Worm (Caenorhabditis elegans) whole organism, L2 larva: ENCODE data around the gene max-1.

ENCODE experiments used
- C34F6.9 ChIP-seq: fragments of 150-350 bp; optimal IDR thresholded peaks from 2 replicates; lab custom pipeline; 2014; ENCODE audit warnings: missing biosample characterization, missing genetic modification characterization
- F13H6.1 ChIP-seq: sonication (generic microtip); optimal IDR thresholded peaks from 2 replicates; lab custom pipeline; 2016; ENCODE audit warnings: missing genetic modification characterization, missing compliant biosample characterization
- R02D3.7 ChIP-seq: fragments of 150-350 bp; optimal IDR thresholded peaks from 2 replicates; lab custom pipeline; 2014; ENCODE audit warnings: missing biosample characterization, missing genetic modification characterization
- Y55F3AM.14 ChIP-seq: fragments of 200-800 bp; sonication (Bioruptor generic); optimal IDR thresholded peaks from 2 replicates; lab custom pipeline; 2018; ENCODE audit warnings: mild to moderate bottlenecking, missing genetic modification characterization, missing compliant biosample characterization
- ZK546.5 ChIP-seq: sonication (generic microtip); optimal IDR thresholded peaks from 2 replicates; lab custom pipeline; 2017; ENCODE audit warnings: missing biosample characterization, missing genetic modification characterization
- alr-1 ChIP-seq: fragments of 150-350 bp; optimal IDR thresholded peaks from 2 replicates; lab custom pipeline; 2014; ENCODE audit warnings: missing biosample characterization, missing genetic modification characterization
- aly-2 ChIP-seq: fragments of 150-350 bp; optimal IDR thresholded peaks from 2 replicates; lab custom pipeline; 2014; ENCODE audit warnings: missing biosample characterization, missing genetic modification characterization
- ama-1 ChIP-seq: fragments of 150-350 bp; optimal IDR thresholded peaks from 2 replicates; lab custom pipeline; 2018; ENCODE audit warnings: inconsistent platforms
- blmp-1 ChIP-seq: sonication (generic microtip); optimal IDR thresholded peaks from 2 replicates; lab custom pipeline; 2017; ENCODE audit warnings: missing genetic modification characterization, mild to moderate bottlenecking, missing compliant biosample characterization, antibody characterized with exemption, moderate library complexity; ENCODE audit not compliant: insufficient read depth
- ceh-16 ChIP-seq: fragments of 150-350 bp; optimal IDR thresholded peaks from 2 replicates; lab custom pipeline; 2014; ENCODE audit warnings: missing biosample characterization, missing genetic modification characterization
- ceh-82 ChIP-seq: fragments of 150-350 bp; optimal IDR thresholded peaks from 2 replicates; lab custom pipeline; 2014; ENCODE audit warnings: missing biosample characterization, missing genetic modification characterization
- crh-2 ChIP-seq: sonication (generic microtip); optimal IDR thresholded peaks from 2 replicates; lab custom pipeline; 2017; ENCODE audit warnings: missing biosample characterization, missing genetic modification characterization
- dmd-4 ChIP-seq: sonication (generic microtip); optimal IDR thresholded peaks from 2 replicates; lab custom pipeline; 2017; ENCODE audit warnings: missing biosample characterization, missing genetic modification characterization
- egl-27 ChIP-seq: sonication (generic microtip); optimal IDR thresholded peaks from 3 replicates; lab custom pipeline; 2017; ENCODE audit warnings: missing biosample characterization, missing genetic modification reagents, missing genetic modification characterization
- elt-1 ChIP-seq: fragments of 150-350 bp; optimal IDR thresholded peaks from 2 replicates; lab custom pipeline; 2014; ENCODE audit warnings: missing biosample characterization, missing genetic modification characterization
- elt-3 ChIP-seq: sonication (generic microtip); optimal IDR thresholded peaks from 2 replicates; lab custom pipeline; 2017; ENCODE audit warnings: missing biosample characterization, missing genetic modification characterization
- fos-1 ChIP-seq: fragments of 150-350 bp; optimal IDR thresholded peaks from 2 replicates; lab custom pipeline; 2014; ENCODE audit warnings: missing biosample characterization, missing genetic modification characterization
- gmeb-1 ChIP-seq: fragments of 150-350 bp; optimal IDR thresholded peaks from 2 replicates; lab custom pipeline; 2014; ENCODE audit warnings: missing biosample characterization, missing genetic modification characterization
- lin-11 ChIP-seq: fragments of 150-350 bp; sonication (generic microtip); optimal IDR thresholded peaks from 2 replicates; lab custom pipeline; 2014; ENCODE audit warnings: missing biosample characterization, missing genetic modification characterization, inconsistent platforms, mixed read lengths
- lin-13 ChIP-seq: fragments of 150-350 bp; optimal IDR thresholded peaks from 2 replicates; lab custom pipeline; 2014; ENCODE audit warnings: missing biosample characterization, missing genetic modification reagents, missing genetic modification characterization
- lin-39 ChIP-seq: fragments of 150-350 bp; optimal IDR thresholded peaks from 2 replicates; lab custom pipeline; 2014; ENCODE audit warnings: missing biosample characterization, missing genetic modification reagents, missing genetic modification characterization
- lsy-2 ChIP-seq, 2 experiments: fragments of 150-350 bp in 1 of 2; sonication (generic microtip) in 1 of 2; optimal IDR thresholded peaks; 2 replicates each; lab custom pipeline; 2014 to 2017; ENCODE audit warnings: missing biosample characterization in 2 of 2, missing genetic modification characterization in 2 of 2
- mab-5 ChIP-seq: fragments of 150-350 bp; optimal IDR thresholded peaks from 2 replicates; lab custom pipeline; 2014; ENCODE audit warnings: missing biosample characterization, missing genetic modification characterization
- mbf-1 ChIP-seq: sonication (generic microtip); optimal IDR thresholded peaks from 2 replicates; lab custom pipeline; 2017; ENCODE audit warnings: missing biosample characterization, missing genetic modification characterization
- mdl-1 ChIP-seq, 2 experiments: fragments of 150-350 bp in 1 of 2; sonication (generic microtip) in 1 of 2; optimal IDR thresholded peaks; 2 replicates each; lab custom pipeline; 2017; ENCODE audit warnings: missing biosample characterization in 2 of 2, missing genetic modification characterization in 2 of 2
- nhr-10 ChIP-seq: sonication (generic microtip); optimal IDR thresholded peaks from 2 replicates; lab custom pipeline; 2017; ENCODE audit warnings: missing biosample characterization, missing genetic modification characterization
- nhr-11 ChIP-seq: fragments of 150-350 bp; optimal IDR thresholded peaks from 2 replicates; lab custom pipeline; 2014; ENCODE audit warnings: missing biosample characterization, missing genetic modification characterization
- nhr-12 ChIP-seq: fragments of 150-350 bp; optimal IDR thresholded peaks from 2 replicates; lab custom pipeline; 2014; ENCODE audit warnings: missing biosample characterization, missing genetic modification characterization
- nhr-129 ChIP-seq: fragments of 150-350 bp; optimal IDR thresholded peaks from 2 replicates; lab custom pipeline; 2014; ENCODE audit warnings: missing biosample characterization, missing genetic modification characterization
- nhr-21 ChIP-seq: fragments of 150-350 bp; optimal IDR thresholded peaks from 2 replicates; lab custom pipeline; 2014; ENCODE audit warnings: missing biosample characterization, missing genetic modification characterization
- nhr-23 ChIP-seq: fragments of 150-350 bp; optimal IDR thresholded peaks from 2 replicates; lab custom pipeline; 2014; ENCODE audit warnings: missing biosample characterization, missing genetic modification reagents, missing genetic modification characterization
- nhr-237 ChIP-seq: fragments of 150-350 bp; optimal IDR thresholded peaks from 2 replicates; lab custom pipeline; 2014; ENCODE audit warnings: missing biosample characterization, missing genetic modification characterization
- nhr-25 ChIP-seq: fragments of 150-350 bp; sonication (generic microtip); optimal IDR thresholded peaks from 3 replicates; lab custom pipeline; 2014; ENCODE audit warnings: missing biosample characterization, missing genetic modification characterization
- nhr-6 ChIP-seq: fragments of 150-350 bp; optimal IDR thresholded peaks from 2 replicates; lab custom pipeline; 2014; ENCODE audit warnings: missing biosample characterization, missing genetic modification characterization
- nhr-77 ChIP-seq: fragments of 150-350 bp; optimal IDR thresholded peaks from 2 replicates; lab custom pipeline; 2014; ENCODE audit warnings: missing biosample characterization, missing genetic modification characterization
- peb-1 ChIP-seq: fragments of 150-350 bp; optimal IDR thresholded peaks from 2 replicates; lab custom pipeline; 2014; ENCODE audit warnings: missing biosample characterization, missing genetic modification characterization
- sem-4 ChIP-seq: fragments of 150-350 bp; optimal IDR thresholded peaks from 2 replicates; lab custom pipeline; 2014; ENCODE audit warnings: missing biosample characterization, missing genetic modification reagents, missing genetic modification characterization
- skn-1 ChIP-seq: sonication (generic microtip); optimal IDR thresholded peaks from 2 replicates; lab custom pipeline; 2017; ENCODE audit warnings: missing biosample characterization, missing genetic modification characterization
- sma-3 ChIP-seq: sonication (generic microtip); optimal IDR thresholded peaks from 2 replicates; lab custom pipeline; 2016; ENCODE audit warnings: missing genetic modification reagents, missing genetic modification characterization, missing compliant biosample characterization
- sma-9 ChIP-seq, 2 experiments: fragments of 150-350 bp in 1 of 2; sonication (generic microtip) in 1 of 2; optimal IDR thresholded peaks; 2 replicates each; lab custom pipeline; 2014 to 2016; ENCODE audit warnings: missing genetic modification characterization in 2 of 2, mild to moderate bottlenecking in 1 of 2, missing biosample characterization in 1 of 2, missing compliant biosample characterization in 1 of 2, missing genetic modification reagents in 1 of 2, moderate library complexity in 1 of 2
- snpc-4 ChIP-seq: fragments of 150-350 bp; optimal IDR thresholded peaks from 2 replicates; lab custom pipeline; 2014; ENCODE audit warnings: missing biosample characterization, missing genetic modification characterization
- unc-39 ChIP-seq: fragments of 150-350 bp; optimal IDR thresholded peaks from 2 replicates; lab custom pipeline; 2014; ENCODE audit warnings: missing biosample characterization, missing genetic modification characterization
- unc-55 ChIP-seq: fragments of 150-350 bp; sonication (generic microtip); optimal IDR thresholded peaks from 3 replicates; lab custom pipeline; 2014; ENCODE audit warnings: missing biosample characterization, missing genetic modification reagents, missing genetic modification characterization
- unc-62 ChIP-seq: fragments of 150-350 bp; optimal IDR thresholded peaks from 2 replicates; lab custom pipeline; 2014; ENCODE audit warnings: missing biosample characterization, missing genetic modification reagents, missing genetic modification characterization
- zag-1 ChIP-seq: fragments of 150-350 bp; optimal IDR thresholded peaks from 2 replicates; lab custom pipeline; 2014; ENCODE audit warnings: missing biosample characterization, missing genetic modification characterization
- ztf-1 ChIP-seq: fragments of 200-800 bp; sonication (Bioruptor generic); conservative IDR thresholded peaks from 2 replicates; pipeline ENCODE4 v1.3.6; 2022; ENCODE audit warnings: missing genetic modification characterization, missing compliant biosample characterization
- ztf-11 ChIP-seq: sonication (generic microtip); optimal IDR thresholded peaks from 2 replicates; lab custom pipeline; 2017; ENCODE audit warnings: missing biosample characterization, missing genetic modification characterization
- ztf-4 ChIP-seq: fragments of 150-350 bp; optimal IDR thresholded peaks from 2 replicates; lab custom pipeline; 2014; ENCODE audit warnings: missing biosample characterization, missing genetic modification characterization

max-1 gene

ce11 chrV:13085227-13085640, 34.8 kb downstream of the max-1 start:
- TF ChIP-seq elt-3, result no peak
- no peak for TF ChIP-seq nhr-77 (tag; lab: Kevin White, UChicago)
- TF ChIP-seq lin-39 (tag; lab: Kevin White, UChicago), result no peak
- no peak for TF ChIP-seq nhr-23 (tag; lab: Kevin White, UChicago)
- no peak for TF ChIP-seq gmeb-1 (tag; lab: Kevin White, UChicago)
- no peak for TF ChIP-seq unc-55 (GFP tag; lab: Kevin White, UChicago)
- TF ChIP-seq mdl-1 (tag; optimal IDR thresholded peaks at IDR 0.05; lab: Kevin White, UChicago), result no peak
- TF ChIP-seq lsy-2 (tag; optimal IDR thresholded peaks at IDR 0.05; lab: Kevin White, UChicago), result no peak
- no peak for TF ChIP-seq ZK546.5 (tag; lab: Kevin White, UChicago)
- no peak for TF ChIP-seq zag-1
- peak; percentile 81 for TF ChIP-seq fos-1
- TF ChIP-seq lin-13 (GFP tag; lab: Kevin White, UChicago), result peak; percentile 33
- TF ChIP-seq egl-27 (tag; lab: Kevin White, UChicago), result no peak
- TF ChIP-seq nhr-11 (tag; lab: Kevin White, UChicago), result no peak
- no peak for TF ChIP-seq ceh-16 (tag; lab: Kevin White, UChicago)
- peak; percentile 1 for TF ChIP-seq C34F6.9
- TF ChIP-seq unc-62 (GFP tag; lab: Kevin White, UChicago), result no peak
- TF ChIP-seq sma-3 (GFP tag; lab: Kevin White, UChicago), result peak; percentile 50
- TF ChIP-seq nhr-12 (tag; lab: Kevin White, UChicago), result no peak
- TF ChIP-seq nhr-25 (tag; lab: Kevin White, UChicago), result no peak
- no peak for TF ChIP-seq elt-1 (tag; lab: Kevin White, UChicago)
- TF ChIP-seq unc-39 (tag; lab: Kevin White, UChicago), result no peak
- TF ChIP-seq mbf-1 (tag; lab: Kevin White, UChicago), result no peak
- TF ChIP-seq nhr-21, result peak; percentile 35
- TF ChIP-seq ztf-4 (tag; lab: Kevin White, UChicago), result no peak
- TF ChIP-seq nhr-237 (tag; lab: Kevin White, UChicago), result no peak
- no peak for TF ChIP-seq skn-1
- TF ChIP-seq ceh-82, result no peak
- TF ChIP-seq lin-11 (tag; lab: Kevin White, UChicago), result no peak
- TF ChIP-seq alr-1 (tag; lab: Kevin White, UChicago), result no peak
- TF ChIP-seq F13H6.1 (tag; lab: Kevin White, UChicago), result no peak
- no peak for TF ChIP-seq nhr-10 (tag; lab: Kevin White, UChicago)
- peak; percentile 72 for TF ChIP-seq crh-2 (tag; lab: Kevin White, UChicago)
- TF ChIP-seq ztf-1, result no peak
- TF ChIP-seq ztf-11 (tag; lab: Kevin White, UChicago), result no peak
- TF ChIP-seq nhr-129 (tag; lab: Kevin White, UChicago), result peak; percentile 39
- no peak for TF ChIP-seq dmd-4 (tag; lab: Kevin White, UChicago)
- no peak for TF ChIP-seq R02D3.7 (tag; lab: Kevin White, UChicago)
- TF ChIP-seq ama-1 (lab: Kevin White, UChicago), result peak; percentile 17
- TF ChIP-seq sem-4 (tag; lab: Kevin White, UChicago), result no peak
- no peak for TF ChIP-seq mab-5 (tag; lab: Kevin White, UChicago)
- TF ChIP-seq sma-9 (GFP tag; optimal IDR thresholded peaks at IDR 0.05; lab: Kevin White, UChicago), result peak; percentile 59
- no peak for TF ChIP-seq sma-9 (tag; optimal IDR thresholded peaks at IDR 0.05; lab: Kevin White, UChicago)
- TF ChIP-seq aly-2 (tag; lab: Kevin White, UChicago), result no peak
- no peak for TF ChIP-seq Y55F3AM.14 (GFP tag; lab: Kevin White, UChicago)
- TF ChIP-seq peb-1 (tag; lab: Kevin White, UChicago), result no peak
- TF ChIP-seq blmp-1 (tag; lab: Kevin White, UChicago), result no peak
- TF ChIP-seq nhr-6 (tag; lab: Kevin White, UChicago), result no peak
- TF ChIP-seq snpc-4, result no peak
